Fruit fly (Drosophila melanogaster) whole organism, prepupa: ENCODE data around the gene CG42763.

Source experiments
- Blimp-1 ChIP-seq: fragments of 200-800 bp; sonication (Bioruptor generic); optimal IDR thresholded peaks from 3 replicates; lab custom pipeline; 2017; ENCODE audit warnings: missing biosample characterization, missing genetic modification characterization, mild to moderate bottlenecking, moderate library complexity, missing genetic modification reagents
- CG10631 ChIP-seq: fragments of 200-800 bp; sonication (Bioruptor generic); optimal IDR thresholded peaks from 2 replicates; lab custom pipeline; 2016; ENCODE audit warnings: missing biosample characterization, missing genetic modification characterization
- CG11294 ChIP-seq: fragments of 200-800 bp; sonication (Bioruptor generic); IDR thresholded peaks from 2 replicates; pipeline ENCODE4 v1.3.6; 2022; ENCODE audit warnings: missing biosample characterization, missing genetic modification characterization
- CG11902 ChIP-seq: fragments of 200-800 bp; sonication (Bioruptor generic); optimal IDR thresholded peaks from 3 replicates; lab custom pipeline; 2016; ENCODE audit warnings: missing biosample characterization, missing genetic modification characterization
- CG15336 ChIP-seq: fragments of 200-800 bp; sonication (Bioruptor generic); IDR thresholded peaks from 2 replicates; pipeline ENCODE4 v1.3.6; 2022; ENCODE audit warnings: missing biosample characterization, missing genetic modification characterization
- CG3032 ChIP-seq: fragments of 200-800 bp; optimal IDR thresholded peaks from 2 replicates; lab custom pipeline; 2019; ENCODE audit warnings: missing biosample characterization, mild to moderate bottlenecking, missing genetic modification characterization, moderate library complexity
- CG31627 ChIP-seq: fragments of 200-800 bp; sonication (Bioruptor generic); optimal IDR thresholded peaks from 3 replicates; lab custom pipeline; 2016; ENCODE audit warnings: missing biosample characterization, missing genetic modification characterization
- CG32006 ChIP-seq: fragments of 200-800 bp; sonication (Bioruptor generic); optimal IDR thresholded peaks from 3 replicates; lab custom pipeline; 2017; ENCODE audit warnings: missing biosample characterization, mild to moderate bottlenecking, missing genetic modification characterization
- CG34406 ChIP-seq: fragments of 200-800 bp; sonication (Bioruptor generic); optimal IDR thresholded peaks from 3 replicates; lab custom pipeline; 2016; ENCODE audit warnings: missing biosample characterization, missing genetic modification characterization
- CG3919 ChIP-seq: fragments of 200-800 bp; sonication (Bioruptor generic); optimal IDR thresholded peaks from 3 replicates; lab custom pipeline; 2016; ENCODE audit warnings: missing biosample characterization, missing genetic modification characterization
- CG6163 ChIP-seq: fragments of 200-800 bp; sonication (Bioruptor generic); IDR thresholded peaks from 3 replicates; pipeline ENCODE4 v1.3.6; 2022; ENCODE audit warnings: missing biosample characterization, missing genetic modification characterization
- Eip78C ChIP-seq: fragments of 200-800 bp; sonication (Bioruptor generic); peaks from one replicate; lab custom pipeline; 2016; ENCODE audit warnings: missing biosample characterization, missing genetic modification characterization
- Eip93F ChIP-seq: fragments of 200-800 bp; sonication (Bioruptor generic); optimal IDR thresholded peaks from 2 replicates; lab custom pipeline; 2016; ENCODE audit warnings: missing biosample characterization, mild to moderate bottlenecking, missing genetic modification characterization
- Ets96B ChIP-seq: fragments of 200-800 bp; optimal IDR thresholded peaks from 2 replicates; lab custom pipeline; 2019; ENCODE audit warnings: missing biosample characterization, mild to moderate bottlenecking, missing genetic modification characterization, moderate library complexity
- Gug ChIP-seq: fragments of 200-800 bp; sonication (Bioruptor generic); IDR thresholded peaks from 2 replicates; pipeline ENCODE4 v1.3.6; 2022; ENCODE audit warnings: missing biosample characterization, missing genetic modification characterization
- Hr39 ChIP-seq: fragments of 200-800 bp; sonication (Bioruptor generic); optimal IDR thresholded peaks from 2 replicates; lab custom pipeline; 2016; ENCODE audit warnings: missing biosample characterization, missing genetic modification characterization
- Hr4 ChIP-seq: fragments of 200-800 bp; sonication (Bioruptor generic); optimal IDR thresholded peaks from 3 replicates; lab custom pipeline; 2016; ENCODE audit warnings: missing biosample characterization, missing genetic modification characterization
- OdsH ChIP-seq: fragments of 200-800 bp; sonication (Bioruptor generic); optimal IDR thresholded peaks from 3 replicates; lab custom pipeline; 2016; ENCODE audit warnings: missing biosample characterization, missing genetic modification characterization
- Smox ChIP-seq: fragments of 200-800 bp; sonication (Bioruptor generic); optimal IDR thresholded peaks from 3 replicates; lab custom pipeline; 2016; ENCODE audit warnings: missing biosample characterization, missing genetic modification characterization
- Sox102F ChIP-seq: fragments of 200-800 bp; sonication (Bioruptor generic); optimal IDR thresholded peaks from 2 replicates; lab custom pipeline; 2016; ENCODE audit warnings: missing biosample characterization, mild to moderate bottlenecking, missing genetic modification characterization
- Sox15 ChIP-seq: fragments of 200-800 bp; sonication (Bioruptor generic); optimal IDR thresholded peaks from 3 replicates; lab custom pipeline; 2016; ENCODE audit warnings: missing biosample characterization, missing genetic modification characterization
- dac ChIP-seq: fragments of 200-800 bp; sonication (Bioruptor generic); optimal IDR thresholded peaks from 2 replicates; lab custom pipeline; 2017; ENCODE audit warnings: missing biosample characterization, mild to moderate bottlenecking, missing genetic modification characterization
- eg ChIP-seq: fragments of 200-800 bp; sonication (Bioruptor generic); IDR thresholded peaks from 3 replicates; pipeline ENCODE4 v1.3.6; 2022; ENCODE audit warnings: missing biosample characterization, missing genetic modification characterization
- esn ChIP-seq: fragments of 200-800 bp; sonication (Bioruptor generic); optimal IDR thresholded peaks from 2 replicates; lab custom pipeline; 2016; ENCODE audit warnings: missing biosample characterization, mild to moderate bottlenecking, missing genetic modification characterization, moderate library complexity
- net ChIP-seq: fragments of 200-800 bp; sonication (Bioruptor generic); optimal IDR thresholded peaks from 3 replicates; lab custom pipeline; 2016; ENCODE audit warnings: missing biosample characterization, missing genetic modification characterization
- salr ChIP-seq, 2 experiments: fragments of 200-800 bp; sonication (Bioruptor generic); optimal IDR thresholded peaks; 3 replicates each; lab custom pipeline; 2016 to 2018; ENCODE audit warnings: missing biosample characterization in 2 of 2, missing genetic modification characterization in 2 of 2, mild to moderate bottlenecking in 1 of 2
- ss ChIP-seq, 2 experiments: fragments of 200-800 bp; sonication (Bioruptor generic); optimal IDR thresholded peaks; 2 replicates in 1 of 2; 3 replicates in 1 of 2; lab custom pipeline; 2017 to 2018; ENCODE audit warnings: mild to moderate bottlenecking in 2 of 2, missing biosample characterization in 2 of 2, missing genetic modification characterization in 2 of 2, moderate library complexity in 1 of 2
- topi ChIP-seq: fragments of 200-800 bp; sonication (Bioruptor generic); optimal IDR thresholded peaks from 3 replicates; lab custom pipeline; 2016; ENCODE audit warnings: missing biosample characterization, missing genetic modification characterization
- vri ChIP-seq: fragments of 200-800 bp; sonication (Bioruptor generic); optimal IDR thresholded peaks from 3 replicates; lab custom pipeline; 2016; ENCODE audit warnings: missing biosample characterization, mild to moderate bottlenecking, missing genetic modification characterization

CG42763 gene

dm6 chr2L:8100489-8101352 lies 44.2 kb downstream of the CG42763 start (continued):
- TF ChIP-seq CG3032 (tag; lab: Kevin White, UChicago) = peak; percentile 32
- TF ChIP-seq OdsH (GFP tag; lab: Kevin White, UChicago) = peak; percentile 50
- TF ChIP-seq CG34406 (GFP tag; lab: Kevin White, UChicago) = peak; percentile 44
- TF ChIP-seq Ets96B (tag; lab: Kevin White, UChicago) = peak; percentile 51
- no peak for TF ChIP-seq Hr39
- TF ChIP-seq Eip93F (GFP tag; lab: Kevin White, UChicago) = peak; percentile 26
- no peak for TF ChIP-seq Gug (GFP tag; lab: Robert Waterston, UW)
- no peak for TF ChIP-seq dac (GFP tag; lab: Kevin White, UChicago)
- TF ChIP-seq salr (GFP tag; optimal IDR thresholded peaks at IDR 0.05; lab: Kevin White, UChicago) = no peak

DNA sequence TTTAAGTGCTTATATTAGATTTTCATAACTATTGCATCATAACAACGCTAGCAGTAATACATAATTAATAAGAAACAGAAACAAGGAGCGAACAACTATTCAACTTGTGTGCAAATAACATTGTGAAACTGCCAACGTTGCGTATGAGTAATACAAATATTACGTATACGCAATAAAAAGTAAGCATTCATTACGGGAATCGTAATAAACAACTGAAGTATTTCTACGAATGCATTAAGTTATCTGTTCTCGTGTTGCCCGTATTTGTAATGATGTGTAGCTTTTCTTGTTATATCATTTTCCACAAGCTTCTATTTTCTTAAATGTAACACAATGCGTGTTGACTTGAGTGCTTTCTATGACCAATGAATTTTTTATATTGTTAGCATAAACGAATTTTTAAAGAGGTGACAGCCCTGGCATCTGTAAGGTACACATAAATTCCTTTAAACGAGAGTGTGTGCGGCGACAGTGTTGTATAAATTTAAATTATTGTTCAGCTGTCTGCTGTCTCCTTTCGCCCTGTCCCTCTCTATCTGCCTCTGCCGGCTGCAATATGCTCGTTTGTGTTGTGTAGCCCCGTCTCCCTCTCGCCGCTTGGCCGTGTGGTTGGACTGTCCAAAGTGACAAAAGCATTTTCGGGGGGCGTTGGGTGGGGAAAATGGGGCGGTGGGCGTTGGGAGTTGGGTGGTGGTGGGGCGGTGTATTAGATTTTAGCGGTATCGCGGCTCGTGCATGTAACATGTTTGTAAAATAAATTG lies 45.1 kb downstream of the CG42763 start:
- no peak for TF ChIP-seq Smox (GFP tag; lab: Kevin White, UChicago)
- TF ChIP-seq Sox102F (GFP tag; lab: Kevin White, UChicago) = peak; percentile 15
- TF ChIP-seq Eip78C = peak; percentile 59
- TF ChIP-seq CG32006 (GFP tag; lab: Kevin White, UChicago) = peak; percentile 4
- TF ChIP-seq CG11294 (GFP tag; lab: Robert Waterston, UW) = no peak
- TF ChIP-seq Hr4 (GFP tag; lab: Kevin White, UChicago) = no peak
- peak; percentile 1 for TF ChIP-seq topi (GFP tag; lab: Kevin White, UChicago)
- TF ChIP-seq Eip93F (GFP tag; lab: Kevin White, UChicago) = no peak
- TF ChIP-seq net (GFP tag; lab: Kevin White, UChicago) = no peak
- TF ChIP-seq CG6163 (GFP tag; lab: Robert Waterston, UW) = no peak
- no peak for TF ChIP-seq CG3919 (GFP tag; lab: Kevin White, UChicago)
- peak; percentile 6; the same call in 1 of the 2 replicates for TF ChIP-seq CG15336 (GFP tag; lab: Robert Waterston, UW)
- TF ChIP-seq Hr39 = no peak
- TF ChIP-seq eg (GFP tag; lab: Robert Waterston, UW) = no peak; the same call in 2 of the 3 replicates
- no peak for TF ChIP-seq ss (GFP tag; optimal IDR thresholded peaks at IDR 0.05; lab: Kevin White, UChicago)
- no peak for TF ChIP-seq CG10631 (GFP tag; lab: Kevin White, UChicago)
- peak; percentile 19 for TF ChIP-seq CG31627
- peak; percentile 19 for TF ChIP-seq esn (GFP tag; lab: Kevin White, UChicago)
- TF ChIP-seq Blimp-1 (GFP tag; lab: Kevin White, UChicago) = no peak
- TF ChIP-seq vri (GFP tag; lab: Kevin White, UChicago) = peak; percentile 22
- no peak for TF ChIP-seq salr (GFP tag; optimal IDR thresholded peaks at IDR 0.05; lab: Kevin White, UChicago)
- no peak for TF ChIP-seq Gug (GFP tag; lab: Robert Waterston, UW)

DNA sequence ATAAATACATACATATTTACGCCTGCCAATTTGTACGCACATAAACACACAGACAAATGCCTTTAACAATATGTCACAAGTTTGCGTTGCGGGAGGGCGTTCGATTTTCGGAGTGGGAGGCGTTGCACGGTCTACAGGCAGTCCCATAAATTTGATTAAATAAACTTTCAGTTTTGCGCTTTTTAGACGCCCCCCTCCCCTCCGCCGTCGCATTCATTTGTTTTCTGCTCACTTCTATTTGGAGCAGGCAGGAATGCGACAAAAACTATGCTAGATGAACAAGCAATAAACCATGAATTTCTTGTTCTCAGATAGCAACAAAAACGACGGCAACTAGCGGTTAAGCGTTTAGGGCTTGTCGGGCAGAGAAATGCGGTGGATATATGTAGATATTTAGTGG lies 45.9 kb downstream of the CG42763 start:
- TF ChIP-seq salr (GFP tag; optimal IDR thresholded peaks at IDR 0.05; lab: Kevin White, UChicago) (no peak), CG15336 (GFP tag; lab: Robert Waterston, UW) (no peak), vri (GFP tag; lab: Kevin White, UChicago) (no peak), Hr4 (GFP tag; lab: Kevin White, UChicago) (no peak), CG6163 (GFP tag; lab: Robert Waterston, UW) (no peak), CG34406 (GFP tag; lab: Kevin White, UChicago) (no peak), eg (GFP tag; lab: Robert Waterston, UW) (no peak), CG11902 (GFP tag; lab: Kevin White, UChicago) (no peak), dac (GFP tag; lab: Kevin White, UChicago) (no peak), Sox15 (GFP tag; lab: Kevin White, UChicago) (no peak)
